2 worm cellular contexts compared by ENCODE assay signal in the genomic region with DNA sequence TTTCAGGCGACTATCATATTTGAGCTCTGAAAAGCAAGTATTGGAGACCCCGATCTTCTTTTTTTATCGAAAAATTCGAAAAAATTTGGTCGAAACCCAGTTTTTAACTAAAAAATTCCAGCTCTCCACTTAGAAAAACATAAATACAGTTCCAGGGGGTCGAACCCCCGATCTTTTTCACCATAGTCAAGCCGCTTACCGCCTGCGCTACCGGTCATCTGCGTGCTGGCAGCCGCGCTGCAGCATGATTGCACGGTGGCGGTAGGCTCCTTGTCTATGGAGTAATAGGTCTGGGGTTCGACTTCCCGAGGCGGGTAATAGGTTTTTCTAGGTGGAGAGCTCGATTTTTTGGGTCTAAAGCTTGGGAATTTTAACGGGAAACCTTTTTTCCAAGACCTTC.
A peak's percentile ranks its signal among the peaks of the same experiment; 100 is the strongest.
TF ChIP-seq lines count a peak whose summit lies in the region.

A gene (plus strand): TSS at position 263 of the 400 bp plus-strand sequence.

TF ChIP-seq in whole organism, L4 larva, 104 proteins besides CTCF, POLR2A, EP300 and RAD21:
- TF ChIP-seq set-16 (GFP tag; IDR thresholded peaks at IDR 0.05; lab: Robert Waterston, UW) (peak; percentile 45; the same call in 1 of the 2 replicates), pha-4 (GFP tag; IDR thresholded peaks at IDR 0.05; lab: Robert Waterston, UW) (no peak), pha-4 (tag; optimal IDR thresholded peaks at IDR 0.05; lab: Kevin White, UChicago) (no peak), F49E8.2 (tag; optimal IDR thresholded peaks at IDR 0.05; lab: Kevin White, UChicago; ENCODE audit: borderline replicate concordance) (no peak), saeg-2 (GFP tag; IDR thresholded peaks at IDR 0.05; lab: Robert Waterston, UW) (no peak), Y105C5A.15 (GFP tag; IDR thresholded peaks at IDR 0.05; lab: Robert Waterston, UW) (no peak)

TF ChIP-seq in whole organism, young adult, 124 proteins besides CTCF, POLR2A, EP300 and RAD21:
- TF ChIP-seq rpc-1 (optimal IDR thresholded peaks at IDR 0.05; lab: Kevin White, UChicago) (peak; percentile 3), rpc-1 (tag; optimal IDR thresholded peaks at IDR 0.05; lab: Kevin White, UChicago) (peak; percentile 58), ztf-18 (tag; optimal IDR thresholded peaks at IDR 0.05; lab: Kevin White, UChicago) (no peak), ceh-100 (GFP tag; IDR thresholded peaks at IDR 0.05; lab: Robert Waterston, UW) (no peak), tbp1 (GFP tag; optimal IDR thresholded peaks at IDR 0.05; lab: Kevin White, UChicago) (peak; percentile 80), bed-2 (GFP tag; IDR thresholded peaks at IDR 0.05; lab: Robert Waterston, UW) (no peak), zfh-2 (GFP tag; conservative IDR thresholded peaks at IDR 0.05; lab: Robert Waterston, UW) (peak; percentile 50), egrh-3 (GFP tag; IDR thresholded peaks at IDR 0.05; lab: Robert Waterston, UW) (peak; percentile 26; the same call in 1 of the 2 replicates), ztf-26 (tag; optimal IDR thresholded peaks at IDR 0.05; lab: Kevin White, UChicago) (no peak), F49E8.2 (tag; optimal IDR thresholded peaks at IDR 0.05; lab: Kevin White, UChicago; ENCODE audit: insufficient read depth) (no peak), B0261.1 (tag; optimal IDR thresholded peaks at IDR 0.05; lab: Kevin White, UChicago) (peak; percentile 5)
